Worm (Caenorhabditis elegans): Measurements from ENCODE around the gene K07C5.9.

DNA sequence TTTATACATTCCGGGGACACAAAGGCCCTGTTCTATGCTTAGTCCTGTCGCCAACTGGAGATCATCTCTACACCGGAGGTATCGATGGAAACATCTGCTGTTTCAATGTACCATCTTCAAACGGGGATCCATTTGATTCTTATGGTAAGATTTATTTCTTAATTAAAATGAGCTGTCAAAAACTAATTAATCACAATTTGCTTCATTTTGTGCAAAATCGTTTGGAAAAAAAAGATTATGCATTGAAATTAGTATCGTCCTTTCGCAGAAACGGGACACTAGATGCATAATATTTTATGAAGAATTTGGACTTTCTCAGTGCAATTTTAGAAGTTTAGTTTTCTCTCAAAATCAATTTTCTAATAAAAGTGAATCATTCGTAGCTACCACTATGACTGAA is 13.9 kb upstream of the K07C5.9 start:
- TF ChIP-seq ztf-23 (GFP tag; IDR thresholded peaks at IDR 0.05) (no peak), T22C8.4 (GFP tag; IDR thresholded peaks at IDR 0.05) (no peak), flt-1 (GFP tag; IDR thresholded peaks at IDR 0.05) (no peak)
